Fruit fly (Drosophila melanogaster) whole organism, embryonic: Measurements from ENCODE around the gene CG10031.

Source experiments
- Bteb2 ChIP-seq: fragments of 200-800 bp; sonication (Bioruptor generic); optimal IDR thresholded peaks from 2 replicates; lab custom pipeline; 2016; ENCODE audit warnings: missing biosample characterization, missing genetic modification characterization
- CG10654 ChIP-seq: fragments of 200-800 bp; sonication (Bioruptor generic); optimal IDR thresholded peaks from 2 replicates; lab custom pipeline; 2016; ENCODE audit warnings: missing biosample characterization, missing genetic modification characterization
- CG10979 ChIP-seq: fragments of 200-800 bp; sonication (Bioruptor generic); optimal IDR thresholded peaks from 2 replicates; lab custom pipeline; 2018; ENCODE audit warnings: missing biosample characterization, mild to moderate bottlenecking, missing genetic modification characterization, moderate library complexity
- CG11093 ChIP-seq: fragments of 200-800 bp; sonication (Bioruptor generic); IDR thresholded peaks from 3 replicates; pipeline ENCODE4 v1.3.6; 2022; ENCODE audit warnings: missing biosample characterization, missing genetic modification characterization
- CG12942 ChIP-seq: fragments of 200-800 bp; sonication (Bioruptor generic); optimal IDR thresholded peaks from 3 replicates; lab custom pipeline; 2016; ENCODE audit warnings: missing biosample characterization, missing genetic modification characterization
- CG13424 ChIP-seq: fragments of 200-800 bp; sonication (Bioruptor generic); optimal IDR thresholded peaks from 2 replicates; lab custom pipeline; 2019; ENCODE audit warnings: missing biosample characterization, mild to moderate bottlenecking, missing genetic modification characterization, moderate library complexity
- CG13624 ChIP-seq: fragments of 200-800 bp; sonication (Bioruptor generic); optimal IDR thresholded peaks from 2 replicates; lab custom pipeline; 2016; ENCODE audit warnings: missing biosample characterization, missing genetic modification characterization
- CG2199 ChIP-seq: fragments of 200-800 bp; sonication (Bioruptor generic); IDR thresholded peaks from 3 replicates; pipeline ENCODE4 v1.3.6; 2022; ENCODE audit warnings: missing biosample characterization, missing genetic modification characterization
- CG2678 ChIP-seq: fragments of 200-800 bp; sonication (Bioruptor generic); optimal IDR thresholded peaks from 3 replicates; lab custom pipeline; 2019; ENCODE audit warnings: missing biosample characterization, mild to moderate bottlenecking, missing genetic modification characterization, moderate library complexity
- CG2889 ChIP-seq: fragments of 200-800 bp; sonication (Bioruptor generic); IDR thresholded peaks from 3 replicates; pipeline ENCODE4 v1.3.6; 2022; ENCODE audit warnings: missing biosample characterization, missing genetic modification characterization
- CG30020 ChIP-seq: fragments of 200-800 bp; optimal IDR thresholded peaks from 2 replicates; lab custom pipeline; 2019; ENCODE audit warnings: missing biosample characterization, mild to moderate bottlenecking, missing genetic modification characterization, moderate library complexity
- CG34422 ChIP-seq: fragments of 200-800 bp; sonication (Bioruptor generic); IDR thresholded peaks from 3 replicates; pipeline ENCODE4 v1.3.6; 2022; ENCODE audit warnings: missing biosample characterization, missing genetic modification characterization
- CG4360 ChIP-seq: fragments of 200-800 bp; sonication (Bioruptor generic); IDR thresholded peaks from 2 replicates; pipeline ENCODE4 v1.3.6; 2022; ENCODE audit warnings: missing biosample characterization, missing genetic modification characterization
- CG5953 ChIP-seq: fragments of 200-800 bp; sonication (Bioruptor generic); IDR thresholded peaks from 2 replicates; pipeline ENCODE4 v1.3.6; 2022; ENCODE audit warnings: missing biosample characterization, missing genetic modification characterization
- CG6175 ChIP-seq: fragments of 200-800 bp; sonication (Bioruptor generic); IDR thresholded peaks from 3 replicates; pipeline ENCODE4 v1.3.6; 2022; ENCODE audit warnings: missing biosample characterization, missing genetic modification characterization
- CG7928 ChIP-seq: fragments of 200-800 bp; sonication (Bioruptor generic); optimal IDR thresholded peaks from 2 replicates; lab custom pipeline; 2017; ENCODE audit warnings: missing biosample characterization, mild to moderate bottlenecking, missing genetic modification characterization
- CG9437 ChIP-seq: fragments of 200-800 bp; sonication (Bioruptor generic); optimal IDR thresholded peaks from 2 replicates; lab custom pipeline; 2018; ENCODE audit warnings: missing biosample characterization, mild to moderate bottlenecking, missing genetic modification characterization
- CG9817 ChIP-seq: fragments of 200-800 bp; sonication (Bioruptor generic); optimal IDR thresholded peaks from 2 replicates; lab custom pipeline; 2018; ENCODE audit warnings: missing biosample characterization, mild to moderate bottlenecking, missing genetic modification characterization, moderate library complexity
- Deaf1 ChIP-seq: fragments of 200-800 bp; optimal IDR thresholded peaks from 3 replicates; lab custom pipeline; 2019; ENCODE audit warnings: missing biosample characterization, mild to moderate bottlenecking, missing genetic modification characterization, moderate library complexity
- E2f2 ChIP-seq: fragments of 200-800 bp; sonication (Bioruptor generic); IDR thresholded peaks from 2 replicates; pipeline ENCODE4 v1.3.6; 2022; ENCODE audit warnings: missing biosample characterization, missing genetic modification characterization
- Fer3 ChIP-seq: fragments of 200-800 bp; sonication (Bioruptor generic); optimal IDR thresholded peaks from 2 replicates; lab custom pipeline; 2018; ENCODE audit warnings: missing biosample characterization, mild to moderate bottlenecking, missing genetic modification characterization, moderate library complexity
- Hand ChIP-seq: fragments of 200-800 bp; sonication (Bioruptor generic); optimal IDR thresholded peaks from 2 replicates; lab custom pipeline; 2017; ENCODE audit warnings: mild to moderate bottlenecking, missing biosample characterization, missing genetic modification reagents, missing genetic modification characterization
- Hr78 ChIP-seq, 2 experiments: fragments of 200-800 bp in 1 of 2; fragments of >200 bp in 1 of 2; sonication (Bioruptor generic) in 1 of 2; optimal IDR thresholded peaks; 2 replicates each; lab custom pipeline; 2017 to 2019; ENCODE audit warnings: missing biosample characterization in 2 of 2, missing genetic modification characterization in 2 of 2, mild to moderate bottlenecking in 1 of 2, moderate library complexity in 1 of 2
- Jarid2 ChIP-seq: fragments of 200-800 bp; sonication (Bioruptor generic); optimal IDR thresholded peaks from 3 replicates; lab custom pipeline; 2017; ENCODE audit warnings: mild to moderate bottlenecking, missing biosample characterization, missing genetic modification reagents, missing genetic modification characterization
- MTF-1 ChIP-seq: fragments of 200-800 bp; sonication (Bioruptor generic); optimal IDR thresholded peaks from 2 replicates; lab custom pipeline; 2018; ENCODE audit warnings: missing biosample characterization, mild to moderate bottlenecking, missing genetic modification characterization, borderline replicate concordance
- Max ChIP-seq: fragments of 200-800 bp; sonication (Bioruptor generic); optimal IDR thresholded peaks from 2 replicates; lab custom pipeline; 2016; ENCODE audit warnings: missing biosample characterization, mild to moderate bottlenecking, missing genetic modification characterization
- Ravus ChIP-seq: fragments of 200-800 bp; sonication (Bioruptor generic); IDR thresholded peaks from 2 replicates; pipeline ENCODE4 v1.3.6; 2022; ENCODE audit warnings: missing biosample characterization, missing genetic modification characterization
- Trl ChIP-seq, 3 experiments: fragments of >200 bp in 2 of 3; fragments of 200-800 bp in 1 of 3; sonication (Bioruptor generic) in 1 of 3; optimal IDR thresholded peaks; 2 replicates in 1 of 3; 3 replicates in 2 of 3; lab custom pipeline; 2016 to 2017; ENCODE audit warnings: missing biosample characterization in 1 of 3, missing genetic modification characterization in 1 of 3
- Xbp1 ChIP-seq: fragments of 200-800 bp; sonication (Bioruptor generic); optimal IDR thresholded peaks from 3 replicates; lab custom pipeline; 2016; ENCODE audit warnings: missing biosample characterization, mild to moderate bottlenecking, missing genetic modification characterization
- cg ChIP-seq: fragments of 200-800 bp; sonication (Bioruptor generic); optimal IDR thresholded peaks from 3 replicates; lab custom pipeline; 2019; ENCODE audit warnings: missing biosample characterization, mild to moderate bottlenecking, missing genetic modification characterization, moderate library complexity
- chif ChIP-seq, 2 experiments: fragments of 200-800 bp; sonication (Bioruptor generic); optimal IDR thresholded peaks; 3 replicates each; lab custom pipeline; 2016; ENCODE audit warnings: missing biosample characterization in 2 of 2, missing genetic modification characterization in 2 of 2
- chm ChIP-seq: fragments of 200-800 bp; sonication (Bioruptor generic); IDR thresholded peaks from 2 replicates; pipeline ENCODE4 v1.3.6; 2022; ENCODE audit warnings: missing biosample characterization, missing genetic modification characterization
- crc ChIP-seq: fragments of 200-800 bp; sonication (Bioruptor generic); optimal IDR thresholded peaks from 2 replicates; lab custom pipeline; 2016; ENCODE audit warnings: missing biosample characterization, missing genetic modification characterization
- crol ChIP-seq: fragments of 200-800 bp; sonication (Bioruptor generic); IDR thresholded peaks from 2 replicates; pipeline ENCODE4 v1.3.6; 2022; ENCODE audit warnings: missing biosample characterization, missing genetic modification characterization
- cwo ChIP-seq: fragments of 200-800 bp; sonication (Bioruptor generic); optimal IDR thresholded peaks from 3 replicates; lab custom pipeline; 2017; ENCODE audit warnings: missing biosample characterization, missing genetic modification characterization, mild to moderate bottlenecking, moderate library complexity, missing genetic modification reagents
- fd102C ChIP-seq: fragments of 200-800 bp; sonication (Bioruptor generic); optimal IDR thresholded peaks from 2 replicates; lab custom pipeline; 2018; ENCODE audit warnings: missing biosample characterization, mild to moderate bottlenecking, missing genetic modification characterization, moderate library complexity
- fd3F ChIP-seq: fragments of 200-800 bp; sonication (Bioruptor generic); optimal IDR thresholded peaks from 2 replicates; lab custom pipeline; 2018; ENCODE audit warnings: missing biosample characterization, mild to moderate bottlenecking, missing genetic modification characterization, moderate library complexity
- gem ChIP-seq: fragments of 200-800 bp; sonication (Bioruptor generic); optimal IDR thresholded peaks from 2 replicates; lab custom pipeline; 2019; ENCODE audit warnings: missing biosample characterization, mild to moderate bottlenecking, missing genetic modification characterization, moderate library complexity
- grau ChIP-seq: fragments of 200-800 bp; optimal IDR thresholded peaks from 3 replicates; lab custom pipeline; 2019; ENCODE audit warnings: missing biosample characterization, mild to moderate bottlenecking, missing genetic modification characterization, moderate library complexity
- gsb-n ChIP-seq: fragments of 200-800 bp; sonication (Bioruptor generic); optimal IDR thresholded peaks from 3 replicates; lab custom pipeline; 2018; ENCODE audit warnings: missing biosample characterization, mild to moderate bottlenecking, missing genetic modification characterization
- insv ChIP-seq, 2 experiments: fragments of 200-800 bp; sonication (Bioruptor generic); optimal IDR thresholded peaks; 3 replicates each; lab custom pipeline; 2016 to 2018; ENCODE audit warnings: missing biosample characterization in 2 of 2, missing genetic modification characterization in 2 of 2
- mld ChIP-seq: fragments of 200-800 bp; sonication (Bioruptor generic); IDR thresholded peaks from 3 replicates; pipeline ENCODE4 v1.3.6; 2022; ENCODE audit warnings: missing biosample characterization, missing genetic modification characterization; ENCODE audit not compliant: partially characterized antibody
- nerfin-2 ChIP-seq: fragments of 200-800 bp; sonication (Bioruptor generic); IDR thresholded peaks from 2 replicates; pipeline ENCODE4 v1.3.6; 2022; ENCODE audit warnings: missing biosample characterization, missing genetic modification characterization; ENCODE audit not compliant: partially characterized antibody
- pum ChIP-seq: fragments of 200-800 bp; sonication (Bioruptor generic); optimal IDR thresholded peaks from 2 replicates; lab custom pipeline; 2016; ENCODE audit warnings: missing biosample characterization, missing genetic modification characterization
- sc ChIP-seq, 3 experiments: fragments of >200 bp in 2 of 3; fragments of 200-800 bp in 1 of 3; sonication (Bioruptor generic) in 1 of 3; optimal IDR thresholded peaks; 2 replicates in 2 of 3; 3 replicates in 1 of 3; lab custom pipeline; 2017; ENCODE audit warnings: mild to moderate bottlenecking in 1 of 3, missing biosample characterization in 1 of 3, missing genetic modification characterization in 1 of 3, missing genetic modification reagents in 1 of 3
- scrt ChIP-seq: fragments of 200-800 bp; sonication (Bioruptor generic); optimal IDR thresholded peaks from 2 replicates; lab custom pipeline; 2018; ENCODE audit warnings: missing biosample characterization, mild to moderate bottlenecking, missing genetic modification characterization, moderate library complexity
- sd ChIP-seq: fragments of 200-800 bp; sonication (Bioruptor generic); optimal IDR thresholded peaks from 3 replicates; lab custom pipeline; 2018; ENCODE audit warnings: missing biosample characterization, mild to moderate bottlenecking, missing genetic modification characterization, moderate library complexity
- sens ChIP-seq: fragments of 200-800 bp; sonication (Bioruptor generic); peaks from one replicate; lab custom pipeline; 2016; ENCODE audit warnings: missing biosample characterization, missing genetic modification characterization
- unpg ChIP-seq: fragments of 200-800 bp; sonication (Bioruptor generic); optimal IDR thresholded peaks from 3 replicates; lab custom pipeline; 2018; ENCODE audit warnings: missing biosample characterization, mild to moderate bottlenecking, missing genetic modification characterization, moderate library complexity

The CG10031 gene

dm6 chr2L:3656667-3657066, 42.2 kb downstream of the CG10031 start, which contains the start of gene for:
TSS of gene for (minus strand) at chr2L:3656953.
- TF ChIP-seq cg (no peak), CG9817 (tag; lab: Kevin White, UChicago) (no peak), CG10979 (tag; lab: Kevin White, UChicago) (no peak), Ravus (GFP tag; lab: Robert Waterston, UW) (no peak), unpg (no peak), sc (optimal IDR thresholded peaks at IDR 0.05; lab: Kevin White, UChicago) (no peak), sc (GFP tag; optimal IDR thresholded peaks at IDR 0.05; lab: Kevin White, UChicago) (no peak), scrt (GFP tag; lab: Kevin White, UChicago) (no peak), Trl (optimal IDR thresholded peaks at IDR 0.05; lab: Kevin White, UChicago) (peak; percentile 32 to 71), Trl (GFP tag; optimal IDR thresholded peaks at IDR 0.05; lab: Kevin White, UChicago) (no peak), CG9437 (GFP tag; lab: Kevin White, UChicago) (no peak), Hand (GFP tag; lab: Kevin White, UChicago) (no peak), Fer3 (tag; lab: Kevin White, UChicago) (no peak), pum (GFP tag; lab: Kevin White, UChicago) (no peak), crol (no peak), CG7928 (GFP tag; lab: Kevin White, UChicago) (no peak), CG10654 (GFP tag; lab: Kevin White, UChicago) (no peak), CG2199 (GFP tag; lab: Robert Waterston, UW) (0 out of 3 replicates have a peak, but pooled peaks have one; percentile 31), Deaf1 (tag; lab: Kevin White, UChicago) (no peak), CG6175 (GFP tag; lab: Robert Waterston, UW) (no peak), CG12942 (no peak), E2f2 (GFP tag; lab: Robert Waterston, UW) (no peak), fd102C (no peak), CG11093 (no peak), CG2889 (no peak), chif (GFP tag; optimal IDR thresholded peaks at IDR 0.05; lab: Kevin White, UChicago) (no peak), mld (GFP tag; lab: Robert Waterston, UW) (no peak), CG5953 (GFP tag; lab: Robert Waterston, UW) (no peak), fd3F (GFP tag; lab: Kevin White, UChicago) (no peak), Xbp1 (no peak), CG13424 (tag; lab: Kevin White, UChicago) (no peak), crc (no peak), MTF-1 (GFP tag; lab: Kevin White, UChicago) (no peak), CG34422 (GFP tag; lab: Robert Waterston, UW) (peak; percentile 40; the same call in 1 of the 3 replicates), CG4360 (GFP tag; lab: Robert Waterston, UW) (peak; percentile 13; the same call in 1 of the 2 replicates), gem (tag; lab: Kevin White, UChicago) (no peak), Hr78 (GFP tag; optimal IDR thresholded peaks at IDR 0.05; lab: Kevin White, UChicago) (no peak), CG13624 (GFP tag; lab: Kevin White, UChicago) (no peak), sens (GFP tag; lab: Kevin White, UChicago) (peak; percentile 20), CG30020 (tag; lab: Kevin White, UChicago) (no peak), gsb-n (no peak), cwo (GFP tag; lab: Kevin White, UChicago) (no peak), grau (no peak), nerfin-2 (no peak), chm (GFP tag; lab: Robert Waterston, UW) (peak; percentile 75), insv (GFP tag; optimal IDR thresholded peaks at IDR 0.05; lab: Kevin White, UChicago) (no peak), Max (no peak), sd (tag; lab: Kevin White, UChicago) (peak; percentile 47), CG2678 (tag; lab: Kevin White, UChicago) (peak; percentile 21), Bteb2 (GFP tag; lab: Kevin White, UChicago) (no peak), Jarid2 (GFP tag; lab: Kevin White, UChicago) (peak; percentile 96)
